Fruit fly (Drosophila melanogaster) whole organism, embryonic: ENCODE measurements around the gene scpr-A.

Experiments used
- Aef1 ChIP-seq: fragments of 200-800 bp; sonication (Bioruptor generic); IDR thresholded peaks from 3 replicates; pipeline ENCODE4 v1.3.6; 2022; ENCODE audit warnings: missing biosample characterization, missing genetic modification characterization
- B-H2 ChIP-seq: fragments of 200-800 bp; sonication (Bioruptor generic); optimal IDR thresholded peaks from 2 replicates; lab custom pipeline; 2018; ENCODE audit warnings: missing biosample characterization, mild to moderate bottlenecking, missing genetic modification characterization
- BEAF-32 ChIP-seq: fragments of 200-800 bp; sonication (Bioruptor generic); optimal IDR thresholded peaks from 3 replicates; lab custom pipeline; 2017; ENCODE audit warnings: missing biosample characterization, missing genetic modification characterization, mild to moderate bottlenecking, moderate library complexity, missing genetic modification reagents
- Bgb ChIP-seq: fragments of 200-800 bp; sonication (Bioruptor generic); IDR thresholded peaks from 2 replicates; pipeline ENCODE4 v1.3.6; 2022; ENCODE audit warnings: missing biosample characterization, missing genetic modification characterization; ENCODE audit not compliant: partially characterized antibody
- CG10147 ChIP-seq: fragments of 200-800 bp; sonication (Bioruptor generic); optimal IDR thresholded peaks from 2 replicates; lab custom pipeline; 2019; ENCODE audit warnings: missing biosample characterization, mild to moderate bottlenecking, missing genetic modification characterization, moderate library complexity
- CG11093 ChIP-seq: fragments of 200-800 bp; sonication (Bioruptor generic); IDR thresholded peaks from 3 replicates; pipeline ENCODE4 v1.3.6; 2022; ENCODE audit warnings: missing biosample characterization, missing genetic modification characterization
- CG11723 ChIP-seq: fragments of 200-800 bp; sonication (Bioruptor generic); optimal IDR thresholded peaks from 2 replicates; lab custom pipeline; 2017; ENCODE audit warnings: missing biosample characterization, mild to moderate bottlenecking, missing genetic modification characterization
- CG12155 ChIP-seq: fragments of 200-800 bp; sonication (Bioruptor generic); optimal IDR thresholded peaks from 3 replicates; lab custom pipeline; 2016; ENCODE audit warnings: missing biosample characterization, missing genetic modification characterization
- CG13424 ChIP-seq: fragments of 200-800 bp; sonication (Bioruptor generic); optimal IDR thresholded peaks from 2 replicates; lab custom pipeline; 2019; ENCODE audit warnings: missing biosample characterization, mild to moderate bottlenecking, missing genetic modification characterization, moderate library complexity
- CG13624 ChIP-seq: fragments of 200-800 bp; sonication (Bioruptor generic); optimal IDR thresholded peaks from 2 replicates; lab custom pipeline; 2016; ENCODE audit warnings: missing biosample characterization, missing genetic modification characterization
- CG1603 ChIP-seq: fragments of 200-800 bp; sonication (Bioruptor generic); optimal IDR thresholded peaks from 2 replicates; lab custom pipeline; 2019; ENCODE audit warnings: missing biosample characterization, mild to moderate bottlenecking, missing genetic modification characterization, moderate library complexity
- CG17361 ChIP-seq: fragments of 200-800 bp; sonication (Bioruptor generic); IDR thresholded peaks from 3 replicates; pipeline ENCODE4 v1.3.6; 2022; ENCODE audit warnings: missing biosample characterization, missing genetic modification characterization
- CG17912 ChIP-seq: fragments of 200-800 bp; sonication (Bioruptor generic); optimal IDR thresholded peaks from 2 replicates; lab custom pipeline; 2018; ENCODE audit warnings: missing biosample characterization, mild to moderate bottlenecking, missing genetic modification characterization
- CG2199 ChIP-seq: fragments of 200-800 bp; sonication (Bioruptor generic); IDR thresholded peaks from 3 replicates; pipeline ENCODE4 v1.3.6; 2022; ENCODE audit warnings: missing biosample characterization, missing genetic modification characterization
- CG30431 ChIP-seq: fragments of 200-800 bp; sonication (Bioruptor generic); optimal IDR thresholded peaks from 2 replicates; lab custom pipeline; 2017; ENCODE audit warnings: missing biosample characterization, missing genetic modification characterization
- CG3281 ChIP-seq: fragments of 200-800 bp; sonication (Bioruptor generic); optimal IDR thresholded peaks from 3 replicates; lab custom pipeline; 2017; ENCODE audit warnings: missing biosample characterization, mild to moderate bottlenecking, missing genetic modification characterization
- CG33213 ChIP-seq: fragments of 200-800 bp; sonication (Bioruptor generic); optimal IDR thresholded peaks from 3 replicates; lab custom pipeline; 2016; ENCODE audit warnings: missing biosample characterization, missing genetic modification characterization
- CG34422 ChIP-seq: fragments of 200-800 bp; sonication (Bioruptor generic); IDR thresholded peaks from 3 replicates; pipeline ENCODE4 v1.3.6; 2022; ENCODE audit warnings: missing biosample characterization, missing genetic modification characterization
- CG4707 ChIP-seq: fragments of 200-800 bp; sonication (Bioruptor generic); optimal IDR thresholded peaks from 2 replicates; lab custom pipeline; 2018; ENCODE audit warnings: missing biosample characterization, mild to moderate bottlenecking, missing genetic modification characterization, moderate library complexity
- CG4730 ChIP-seq: fragments of 200-800 bp; sonication (Bioruptor generic); IDR thresholded peaks from 2 replicates; pipeline ENCODE4 v1.3.6; 2022; ENCODE audit warnings: missing biosample characterization, missing genetic modification characterization
- CG6854 ChIP-seq: fragments of 200-800 bp; sonication (Bioruptor generic); optimal IDR thresholded peaks from 3 replicates; lab custom pipeline; 2017; ENCODE audit warnings: missing biosample characterization, mild to moderate bottlenecking, missing genetic modification characterization
- CG7357 ChIP-seq: fragments of 200-800 bp; sonication (Bioruptor generic); IDR thresholded peaks from 3 replicates; pipeline ENCODE4 v1.3.6; 2022; ENCODE audit warnings: missing biosample characterization, missing genetic modification characterization
- CG8290 ChIP-seq, 3 experiments: fragments of 200-800 bp; sonication (Bioruptor generic); optimal IDR thresholded peaks; 2 replicates each; lab custom pipeline; 2016 to 2019; ENCODE audit warnings: missing biosample characterization in 3 of 3, missing genetic modification characterization in 3 of 3, mild to moderate bottlenecking in 2 of 3, moderate library complexity in 1 of 3
- CG9876 ChIP-seq: fragments of 200-800 bp; sonication (Bioruptor generic); optimal IDR thresholded peaks from 2 replicates; lab custom pipeline; 2016; ENCODE audit warnings: missing biosample characterization, missing genetic modification characterization
- CTCF ChIP-seq: fragments of 200-800 bp; sonication (Bioruptor generic); optimal IDR thresholded peaks from 2 replicates; lab custom pipeline; 2017; ENCODE audit warnings: missing biosample characterization, mild to moderate bottlenecking, missing genetic modification characterization, moderate library complexity
- CoRest ChIP-seq: fragments of 200-800 bp; sonication (Bioruptor generic); optimal IDR thresholded peaks from 3 replicates; lab custom pipeline; 2018; ENCODE audit warnings: missing biosample characterization, mild to moderate bottlenecking, missing genetic modification characterization, moderate library complexity
- Drgx ChIP-seq: fragments of 200-800 bp; sonication (Bioruptor generic); IDR thresholded peaks from 2 replicates; pipeline ENCODE4 v1.3.6; 2022; ENCODE audit warnings: missing biosample characterization, missing genetic modification characterization
- Hand ChIP-seq: fragments of 200-800 bp; sonication (Bioruptor generic); optimal IDR thresholded peaks from 2 replicates; lab custom pipeline; 2017; ENCODE audit warnings: mild to moderate bottlenecking, missing biosample characterization, missing genetic modification reagents, missing genetic modification characterization
- Hsf ChIP-seq: fragments of 200-800 bp; sonication (Bioruptor generic); optimal IDR thresholded peaks from 3 replicates; lab custom pipeline; 2016; ENCODE audit warnings: missing biosample characterization, missing genetic modification characterization
- Med ChIP-seq: fragments of 200-800 bp; sonication (Bioruptor generic); peaks from one replicate; lab custom pipeline; 2016; ENCODE audit warnings: missing biosample characterization, missing genetic modification characterization, mild to moderate bottlenecking, inconsistent platforms, moderate library complexity
- NK7.1 ChIP-seq: fragments of 200-800 bp; sonication (Bioruptor generic); optimal IDR thresholded peaks from 3 replicates; lab custom pipeline; 2016; ENCODE audit warnings: missing biosample characterization, missing genetic modification characterization
- Pdp1 ChIP-seq, 2 experiments: fragments of 200-800 bp; sonication (Bioruptor generic); optimal IDR thresholded peaks; 3 replicates each; lab custom pipeline; 2016; ENCODE audit warnings: missing biosample characterization in 2 of 2, missing genetic modification characterization in 2 of 2, mild to moderate bottlenecking in 1 of 2, moderate library complexity in 1 of 2
- Scr ChIP-seq: fragments of 200-800 bp; sonication (Bioruptor generic); IDR thresholded peaks from 2 replicates; pipeline ENCODE4 v1.3.6; 2022; ENCODE audit warnings: missing biosample characterization, missing genetic modification characterization; ENCODE audit not compliant: partially characterized antibody
- Sox100B ChIP-seq: fragments of 200-800 bp; sonication (Bioruptor generic); optimal IDR thresholded peaks from 3 replicates; lab custom pipeline; 2018; ENCODE audit warnings: missing biosample characterization, mild to moderate bottlenecking, missing genetic modification characterization
- ase ChIP-seq: fragments of 200-800 bp; sonication (Bioruptor generic); IDR thresholded peaks from 3 replicates; pipeline ENCODE4 v1.3.6; 2022; ENCODE audit warnings: missing biosample characterization, missing genetic modification characterization
- cato ChIP-seq: fragments of 200-800 bp; sonication (Bioruptor generic); optimal IDR thresholded peaks from 2 replicates; lab custom pipeline; 2016; ENCODE audit warnings: missing biosample characterization, missing genetic modification characterization, borderline replicate concordance
- ewg ChIP-seq: fragments of 200-800 bp; sonication (Bioruptor generic); optimal IDR thresholded peaks from 3 replicates; lab custom pipeline; 2017; ENCODE audit warnings: mild to moderate bottlenecking, missing biosample characterization, missing genetic modification reagents, missing genetic modification characterization
- gem ChIP-seq: fragments of 200-800 bp; sonication (Bioruptor generic); optimal IDR thresholded peaks from 2 replicates; lab custom pipeline; 2019; ENCODE audit warnings: missing biosample characterization, mild to moderate bottlenecking, missing genetic modification characterization, moderate library complexity
- jumu ChIP-seq: fragments of 200-800 bp; sonication (Bioruptor generic); optimal IDR thresholded peaks from 3 replicates; lab custom pipeline; 2016; ENCODE audit warnings: missing biosample characterization, missing genetic modification characterization
- kah ChIP-seq: fragments of 200-800 bp; sonication (Bioruptor generic); optimal IDR thresholded peaks from 2 replicates; lab custom pipeline; 2018; ENCODE audit warnings: missing biosample characterization, mild to moderate bottlenecking, missing genetic modification characterization
- lab ChIP-seq: fragments of 200-800 bp; sonication (Bioruptor generic); optimal IDR thresholded peaks from 3 replicates; lab custom pipeline; 2017; ENCODE audit warnings: missing biosample characterization, missing genetic modification characterization, mild to moderate bottlenecking, moderate library complexity, missing genetic modification reagents
- nom ChIP-seq: fragments of 200-800 bp; sonication (Bioruptor generic); optimal IDR thresholded peaks from 2 replicates; lab custom pipeline; 2017; ENCODE audit warnings: missing biosample characterization, missing genetic modification characterization, mild to moderate bottlenecking, moderate library complexity, missing genetic modification reagents
- oc ChIP-seq: fragments of 200-800 bp; sonication (Bioruptor generic); optimal IDR thresholded peaks from 2 replicates; lab custom pipeline; 2018; ENCODE audit warnings: missing biosample characterization, mild to moderate bottlenecking, missing genetic modification characterization, moderate library complexity
- pzg ChIP-seq: fragments of 200-800 bp; sonication (Bioruptor generic); optimal IDR thresholded peaks from 3 replicates; lab custom pipeline; 2018; ENCODE audit warnings: missing biosample characterization, mild to moderate bottlenecking, missing genetic modification characterization, moderate library complexity
- shn ChIP-seq: fragments of 200-800 bp; sonication (Bioruptor generic); optimal IDR thresholded peaks from 3 replicates; lab custom pipeline; 2016; ENCODE audit warnings: missing biosample characterization, missing genetic modification characterization
- sima ChIP-seq: fragments of 200-800 bp; sonication (Bioruptor generic); optimal IDR thresholded peaks from 2 replicates; lab custom pipeline; 2016; ENCODE audit warnings: missing biosample characterization, missing genetic modification characterization
- stwl ChIP-seq: fragments of 200-800 bp; sonication (Bioruptor generic); optimal IDR thresholded peaks from 3 replicates; lab custom pipeline; 2018; ENCODE audit warnings: missing biosample characterization, mild to moderate bottlenecking, missing genetic modification characterization, moderate library complexity
- sug ChIP-seq: fragments of 200-800 bp; optimal IDR thresholded peaks from 2 replicates; lab custom pipeline; 2019; ENCODE audit warnings: missing biosample characterization, mild to moderate bottlenecking, missing genetic modification characterization, moderate library complexity
- trem ChIP-seq: fragments of 200-800 bp; optimal IDR thresholded peaks from 3 replicates; lab custom pipeline; 2019; ENCODE audit warnings: missing biosample characterization, mild to moderate bottlenecking, missing genetic modification characterization, moderate library complexity
- zfh2 ChIP-seq: fragments of 200-800 bp; sonication (Bioruptor generic); optimal IDR thresholded peaks from 2 replicates; lab custom pipeline; 2016; ENCODE audit warnings: missing biosample characterization, missing genetic modification characterization

The scpr-A gene

dm6 chr3R:11219883-11220282 is 21.1 kb upstream of the scpr-A start, which contains the start of gene CG6689 (continued):
- peak; percentile 41; the same call in 1 of the 3 replicates for TF ChIP-seq CG34422 (GFP tag; lab: Robert Waterston, UW)
- no peak for TF ChIP-seq CG10147 (GFP tag; lab: Kevin White, UChicago)
- peak; percentile 9 for TF ChIP-seq CG33213 (GFP tag; lab: Kevin White, UChicago)
- TF ChIP-seq kah (GFP tag; lab: Kevin White, UChicago) = no peak
- no peak for TF ChIP-seq CG2199
- no peak for TF ChIP-seq CG8290 (GFP tag; optimal IDR thresholded peaks at IDR 0.05; lab: Kevin White, UChicago)
- peak in 1 of 2 experiments; percentile 47 for TF ChIP-seq CG8290 (tag; optimal IDR thresholded peaks at IDR 0.05; lab: Kevin White, UChicago)
- no peak for TF ChIP-seq NK7.1
- peak; percentile 32; the same call in 1 of the 2 replicates for TF ChIP-seq Bgb (GFP tag; lab: Robert Waterston, UW)
- no peak for TF ChIP-seq Hand (GFP tag; lab: Kevin White, UChicago)
- no peak for TF ChIP-seq CG4730
- peak; percentile 63 for TF ChIP-seq oc (tag; lab: Kevin White, UChicago)
- TF ChIP-seq CG11093 (GFP tag; lab: Robert Waterston, UW) = no peak
- TF ChIP-seq Hsf (GFP tag; lab: Kevin White, UChicago) = no peak
- peak; percentile 3 for TF ChIP-seq nom (GFP tag; lab: Kevin White, UChicago)
- TF ChIP-seq trem (tag; lab: Kevin White, UChicago) = peak; percentile 56
- TF ChIP-seq CG6854 (GFP tag; lab: Kevin White, UChicago) = no peak
- peak; percentile 51 for TF ChIP-seq CG1603 (tag; lab: Kevin White, UChicago)
- TF ChIP-seq Scr = 0 out of 2 replicates have a peak, but pooled peaks have one; percentile 20
- no peak for TF ChIP-seq ase (GFP tag; lab: Robert Waterston, UW)
- TF ChIP-seq sug (tag; lab: Kevin White, UChicago) = peak; percentile 25
- TF ChIP-seq cato (GFP tag; lab: Kevin White, UChicago) = no peak
- no peak for TF ChIP-seq Drgx (GFP tag; lab: Robert Waterston, UW)
- TF ChIP-seq CG9876 = no peak
- TF ChIP-seq Pdp1 (GFP tag; optimal IDR thresholded peaks at IDR 0.05; lab: Kevin White, UChicago) = peak in 1 of 2 experiments; percentile 98
- TF ChIP-seq lab = no peak
- peak; percentile 23 for TF ChIP-seq jumu
- TF ChIP-seq gem (tag; lab: Kevin White, UChicago) = peak; percentile 16
- TF ChIP-seq CG3281 (GFP tag; lab: Kevin White, UChicago) = no peak
- no peak for TF ChIP-seq CG11723 (GFP tag; lab: Kevin White, UChicago)
- TF ChIP-seq Aef1 = no peak
- TF ChIP-seq CG17361 (GFP tag; lab: Robert Waterston, UW) = no peak
- peak; percentile 76 for TF ChIP-seq pzg (GFP tag; lab: Kevin White, UChicago)
- peak; percentile 40 for TF ChIP-seq stwl (tag; lab: Kevin White, UChicago)
- no peak for TF ChIP-seq CG30431 (GFP tag; lab: Kevin White, UChicago)
- peak; percentile 21 for TF ChIP-seq CoRest (tag; lab: Kevin White, UChicago)
- TF ChIP-seq CTCF (GFP tag; lab: Kevin White, UChicago) = peak; percentile 12
- TF ChIP-seq Med = peak; percentile 88
- peak; percentile 22 for TF ChIP-seq CG13424
- no peak for TF ChIP-seq sima (GFP tag; lab: Kevin White, UChicago)
- peak; percentile 10 for TF ChIP-seq zfh2 (GFP tag; lab: Kevin White, UChicago)
- TF ChIP-seq B-H2 (GFP tag; lab: Kevin White, UChicago) = peak; percentile 15
- no peak for TF ChIP-seq shn
- TF ChIP-seq Sox100B (GFP tag; lab: Kevin White, UChicago) = no peak
- no peak; the same call in 2 of the 3 replicates for TF ChIP-seq CG7357 (GFP tag; lab: Robert Waterston, UW)
- TF ChIP-seq CG4707 (GFP tag; lab: Kevin White, UChicago) = no peak
- peak; percentile 37 for TF ChIP-seq ewg
- no peak for TF ChIP-seq CG17912 (GFP tag; lab: Kevin White, UChicago)
- TF ChIP-seq BEAF-32 (GFP tag; lab: Kevin White, UChicago) = peak; percentile 31
- TF ChIP-seq CG13624 (GFP tag; lab: Kevin White, UChicago) = peak; percentile 77
- TF ChIP-seq CG12155 = no peak
